Worm (Caenorhabditis elegans) whole organism, mixed stage, embryonic: Measurements from ENCODE around the gene ech-5.

Experiments
- blmp-1 ChIP-seq: fragments of 150-350 bp; optimal IDR thresholded peaks from 2 replicates; lab custom pipeline; 2014; ENCODE audit warnings: missing biosample characterization, missing genetic modification characterization
- cnd-1 ChIP-seq: fragments of 200-800 bp; sonication (Bioruptor generic); optimal IDR thresholded peaks from 2 replicates; lab custom pipeline; 2018; ENCODE audit warnings: mild to moderate bottlenecking, missing genetic modification characterization, missing compliant biosample characterization
- lin-13 ChIP-seq: fragments of 150-350 bp; optimal IDR thresholded peaks from 2 replicates; lab custom pipeline; 2014; ENCODE audit warnings: missing biosample characterization, missing genetic modification characterization
- lin-32 ChIP-seq: fragments of 200-800 bp; sonication (Bioruptor generic); optimal IDR thresholded peaks from 2 replicates; lab custom pipeline; 2018; ENCODE audit warnings: mild to moderate bottlenecking, missing genetic modification characterization, missing compliant biosample characterization
- nhr-237 ChIP-seq: fragments of 150-350 bp; optimal IDR thresholded peaks from 2 replicates; lab custom pipeline; 2014; ENCODE audit warnings: missing biosample characterization, missing genetic modification characterization
- nhr-76 ChIP-seq: sonication (generic microtip); optimal IDR thresholded peaks from 2 replicates; lab custom pipeline; 2017; ENCODE audit warnings: missing biosample characterization, missing genetic modification characterization
- unc-120 ChIP-seq: sonication (generic microtip); optimal IDR thresholded peaks from 2 replicates; lab custom pipeline; 2017; ENCODE audit warnings: missing genetic modification characterization, missing compliant biosample characterization; ENCODE audit not compliant: poor library complexity, severe bottlenecking

- TF ChIP-seq cnd-1 (tag; lab: Kevin White, UChicago), result no peak
- no peak for TF ChIP-seq lin-32 (GFP tag; lab: Kevin White, UChicago)
- TF ChIP-seq nhr-237 (tag; lab: Kevin White, UChicago), result no peak
- no peak for TF ChIP-seq lin-13 (tag; lab: Kevin White, UChicago)
- TF ChIP-seq unc-120 (tag; lab: Kevin White, UChicago), result no peak
- no peak for TF ChIP-seq nhr-76 (tag; lab: Kevin White, UChicago)
- TF ChIP-seq blmp-1 (tag; lab: Kevin White, UChicago), result no peak
These were observed 21.1 kb downstream of the ech-5 start for ce11 chrIV:817879-818278.
